Worm (Caenorhabditis elegans) whole organism, dauer: Measurements from ENCODE around the gene F47G9.6.

Experiments
- unc-62 ChIP-seq: sonication (generic microtip); optimal IDR thresholded peaks from 2 replicates; lab custom pipeline; 2017; ENCODE audit warnings: missing biosample characterization, missing genetic modification reagents, missing genetic modification characterization

F47G9.6 gene

DNA sequence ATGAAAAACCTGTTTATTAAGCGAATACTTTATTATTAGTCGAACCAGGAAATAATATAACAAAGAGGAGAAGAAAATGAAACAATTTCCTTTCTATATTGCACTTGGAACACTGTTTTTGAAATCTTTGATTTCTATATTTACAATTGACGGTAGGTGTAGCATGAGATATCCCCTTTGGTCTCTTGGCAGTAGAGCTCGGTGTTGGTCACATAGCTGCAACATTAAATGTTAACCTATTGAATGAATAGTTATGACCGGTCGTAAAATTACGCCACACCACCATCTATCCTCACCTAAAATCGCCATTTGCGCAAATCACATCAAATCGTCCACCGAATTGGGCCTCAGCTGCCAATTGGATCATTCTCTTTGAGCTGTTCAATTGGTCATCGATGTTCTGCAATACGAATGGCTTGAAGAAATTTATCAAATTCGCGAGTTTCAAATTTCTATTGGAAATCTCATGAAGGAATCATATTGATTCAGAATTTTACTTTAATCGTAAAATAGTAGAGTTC is 15.7 kb downstream of the F47G9.6 start:
- no peak for TF ChIP-seq unc-62 (GFP tag; lab: Kevin White, UChicago)

ce11 chrV:11346912-11347311 is 17.7 kb downstream of the F47G9.6 start, which contains the start of gene grl-7:
grl-7 (minus strand) TSS chrV:11347012.
- TF ChIP-seq unc-62 (GFP tag; lab: Kevin White, UChicago) = no peak

- no peak for TF ChIP-seq unc-62 (GFP tag; lab: Kevin White, UChicago)
Observed at ce11 chrV:11351263-11351662, 22.1 kb downstream of the F47G9.6 start.

DNA sequence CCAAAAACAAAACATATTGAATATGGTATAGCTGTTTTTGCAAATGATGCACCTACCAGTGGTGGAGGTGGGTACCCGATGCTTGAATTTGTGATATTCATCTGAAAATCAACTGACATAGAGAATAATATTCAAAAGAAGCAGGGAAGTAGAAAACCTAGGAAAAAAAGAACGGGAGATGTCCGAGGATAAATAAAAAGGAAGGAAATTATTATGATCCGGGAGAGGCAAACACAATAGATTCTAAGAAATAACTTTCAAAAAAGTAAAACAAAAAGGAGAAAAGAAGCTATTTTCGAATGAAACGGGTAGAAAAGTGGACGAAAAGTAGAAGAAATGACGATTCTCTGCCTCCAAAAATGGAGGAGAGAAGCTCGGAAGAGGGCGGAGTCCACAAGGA is 23.7 kb downstream of the F47G9.6 start, which contains the start of gene npr-25:
Gene npr-25, minus strand, starts transcription at position 101 of the 400 bp plus-strand sequence.
- TF ChIP-seq unc-62 (GFP tag; lab: Kevin White, UChicago) = no peak

DNA sequence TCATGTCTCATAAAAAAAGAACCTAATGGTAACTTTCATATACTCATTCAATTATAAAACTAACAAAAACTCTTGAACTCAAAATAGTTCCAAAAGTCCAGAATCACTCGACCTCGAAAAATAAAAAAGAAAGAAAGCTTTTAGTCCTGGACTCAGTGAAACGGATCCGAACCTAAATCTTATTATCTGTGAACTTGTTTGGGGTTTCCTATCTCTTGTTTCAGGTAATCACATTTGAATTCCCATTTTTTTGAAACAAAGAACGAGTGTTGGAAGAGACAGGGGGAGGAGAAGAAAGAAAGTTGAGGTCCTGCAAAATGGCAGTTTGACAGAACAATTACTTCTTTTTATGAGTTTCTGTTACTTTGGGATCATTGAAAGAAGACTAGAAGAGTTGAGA is 25.1 kb downstream of the F47G9.6 start:
- no peak for TF ChIP-seq unc-62 (GFP tag; lab: Kevin White, UChicago)

- no peak for TF ChIP-seq unc-62 (GFP tag; lab: Kevin White, UChicago)
Observed at ce11 chrV:11363575-11363974, 34.4 kb downstream of the F47G9.6 start.

DNA sequence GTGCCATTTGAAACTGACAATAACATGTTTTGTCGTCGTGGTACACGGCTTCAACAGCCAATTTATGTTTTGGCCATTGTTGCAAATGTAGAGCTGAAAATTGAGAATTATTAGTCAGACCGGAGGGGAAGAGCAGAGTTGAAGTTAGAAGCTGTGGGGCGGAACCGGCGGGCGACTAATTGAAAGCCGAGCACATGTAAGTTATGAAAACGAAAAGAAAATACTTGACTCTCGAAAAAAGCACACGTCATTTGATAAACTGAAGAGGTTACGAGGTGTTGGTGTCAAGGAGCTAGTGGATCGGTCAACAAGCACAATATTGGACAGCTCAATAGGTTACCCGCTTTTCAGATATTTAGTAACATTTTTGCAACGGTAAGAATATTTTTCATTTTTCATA is 36.9 kb downstream of the F47G9.6 start, which contains the start of gene dop-5:
Gene dop-5, minus strand, starts transcription at position 101 of the 400 bp plus-strand sequence.
- TF ChIP-seq unc-62 (GFP tag; lab: Kevin White, UChicago) = no peak

DNA sequence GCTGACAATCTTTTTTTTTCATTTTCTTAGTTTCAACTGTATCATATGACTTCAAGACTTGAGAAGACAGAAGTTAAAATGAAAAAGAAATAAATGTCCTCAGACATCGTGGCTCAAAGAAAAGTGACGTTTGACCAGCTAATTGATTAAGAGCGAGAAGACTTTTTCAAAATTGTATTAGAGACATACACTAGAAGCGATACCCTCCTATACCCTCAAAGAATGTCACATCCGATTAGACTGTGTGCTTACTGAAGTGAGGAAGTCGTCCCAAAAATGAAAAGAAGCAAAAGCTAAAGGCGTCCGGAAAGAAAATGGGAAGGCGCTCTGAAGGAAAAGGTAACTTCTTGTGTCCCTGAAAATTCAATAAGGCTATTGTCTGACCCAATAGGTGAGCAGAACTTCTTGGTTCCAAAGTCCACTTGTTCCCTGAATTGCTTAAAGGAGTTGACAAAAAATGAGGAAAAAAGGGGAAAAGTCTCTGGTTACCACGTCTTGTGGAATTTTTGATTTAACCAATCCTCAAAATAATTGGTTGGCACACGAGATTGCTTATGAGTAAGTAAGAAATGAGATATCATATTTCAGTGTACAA is 43.2 kb downstream of the F47G9.6 start:
- TF ChIP-seq unc-62 (GFP tag; lab: Kevin White, UChicago) = no peak

- TF ChIP-seq unc-62 (GFP tag; lab: Kevin White, UChicago) = no peak
Observed at ce11 chrV:11373918-11374317, 44.7 kb downstream of the F47G9.6 start.

DNA sequence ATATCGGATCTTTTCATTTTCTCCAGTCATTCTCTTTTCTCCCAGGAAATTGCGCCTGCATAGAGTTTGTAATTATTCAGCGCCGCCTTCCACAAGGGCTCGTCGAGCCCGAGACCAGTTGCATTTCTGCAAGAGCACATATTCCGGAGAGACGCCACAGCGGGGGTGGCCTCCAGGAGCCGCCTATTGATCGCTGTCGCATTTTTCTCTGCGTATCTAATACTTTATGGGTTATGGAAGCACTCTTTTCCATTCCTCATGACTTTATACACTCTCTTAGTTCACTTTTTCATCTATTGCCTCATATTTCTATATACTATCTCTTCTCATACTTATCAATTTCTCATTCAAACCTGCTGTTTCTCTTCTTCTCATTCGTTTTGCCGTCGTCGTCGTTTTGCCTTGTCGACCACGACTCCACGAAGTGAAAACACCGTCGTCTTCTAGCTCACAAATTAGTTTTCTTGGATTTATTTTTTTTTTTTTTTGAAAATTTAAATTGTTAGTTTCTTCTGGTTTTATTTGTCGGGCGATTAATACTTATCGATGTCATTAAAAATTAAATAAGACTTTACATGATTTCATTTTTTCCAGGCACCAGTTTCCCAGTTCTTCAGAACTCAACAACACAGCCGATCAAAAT is 46.1 kb downstream of the F47G9.6 start, which contains the start of gene cnb-1:
Gene cnb-1, plus strand, starts transcription at position 593 of the 643 bp plus-strand sequence.
- no peak for TF ChIP-seq unc-62 (GFP tag; lab: Kevin White, UChicago)

DNA sequence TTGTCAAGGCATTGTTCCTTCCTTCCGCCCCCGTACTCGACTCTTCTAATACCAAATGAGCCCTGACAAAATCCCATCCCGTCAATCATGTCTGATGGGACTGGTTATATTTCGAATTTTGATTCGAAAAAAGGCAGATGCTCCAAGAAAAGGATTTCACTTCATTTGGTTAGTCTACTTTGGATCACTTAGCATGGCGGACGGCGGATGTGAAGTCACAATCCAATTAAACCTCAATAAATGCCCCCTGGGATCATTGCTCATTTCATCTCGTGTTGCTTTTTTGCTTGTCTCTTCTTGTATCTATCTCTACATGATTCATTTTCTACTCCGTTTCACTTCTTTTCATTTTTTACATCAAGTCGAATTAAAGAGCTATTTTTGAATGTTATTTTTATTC is 50.1 kb downstream of the F47G9.6 start:
- no peak for TF ChIP-seq unc-62 (GFP tag; lab: Kevin White, UChicago)
